Worm (Caenorhabditis elegans): ENCODE measurements around the gene arrd-25.

DNA sequence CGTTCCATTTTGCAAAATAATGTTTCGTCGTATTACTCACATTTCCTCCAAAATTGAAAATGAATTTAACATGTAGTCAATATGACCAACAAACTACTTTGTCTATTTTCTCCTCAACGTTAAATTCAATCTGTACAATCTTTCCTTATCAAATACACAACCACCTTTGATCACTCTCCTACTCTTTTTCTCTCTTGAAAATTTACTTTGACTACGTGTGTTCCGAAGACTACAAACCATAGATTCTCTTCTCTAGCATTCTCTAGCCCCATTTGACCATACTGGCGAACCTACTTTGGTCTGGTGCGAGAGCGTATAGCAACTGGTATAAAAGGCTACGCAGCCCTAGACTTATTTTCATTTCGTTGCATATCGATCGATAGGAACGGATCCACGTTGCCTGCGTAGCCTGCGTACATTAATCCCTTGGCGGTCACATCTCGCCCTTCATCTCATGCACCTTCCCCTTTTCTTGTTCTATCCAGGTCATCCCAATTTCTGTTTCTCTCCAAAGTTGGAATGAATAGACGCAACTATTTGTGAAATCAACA is 33.3 kb upstream of the arrd-25 start:
- TF ChIP-seq fos-1 (tag; optimal IDR thresholded peaks at IDR 0.05) (peak; percentile 55), nhr-11 (tag; optimal IDR thresholded peaks at IDR 0.05) (no peak), ama-1 (optimal IDR thresholded peaks at IDR 0.05) (no peak), ceh-16 (tag; optimal IDR thresholded peaks at IDR 0.05) (no peak), R02D3.7 (tag; optimal IDR thresholded peaks at IDR 0.05) (no peak), ztf-11 (tag; optimal IDR thresholded peaks at IDR 0.05) (no peak), ZK546.5 (tag; optimal IDR thresholded peaks at IDR 0.05) (no peak), alr-1 (tag; optimal IDR thresholded peaks at IDR 0.05) (no peak), nhr-12 (tag; optimal IDR thresholded peaks at IDR 0.05) (no peak), nhr-23 (tag; optimal IDR thresholded peaks at IDR 0.05) (no peak), mab-5 (tag; optimal IDR thresholded peaks at IDR 0.05) (no peak), crh-2 (tag; optimal IDR thresholded peaks at IDR 0.05) (peak; percentile 60), nhr-237 (tag; optimal IDR thresholded peaks at IDR 0.05) (no peak)

Data from whole organism, L2 larva.